Fruit fly (Drosophila melanogaster) whole organism, embryonic: ENCODE data around the gene gammaTub37C.

ENCODE experiments used
- Ada2b ChIP-seq: fragments of 200-800 bp; sonication (Bioruptor generic); IDR thresholded peaks from 2 replicates; pipeline ENCODE4 v1.3.6; 2022; ENCODE audit warnings: missing biosample characterization, missing genetic modification characterization
- Blimp-1 ChIP-seq: fragments of 200-800 bp; sonication (Bioruptor generic); optimal IDR thresholded peaks from 3 replicates; lab custom pipeline; 2018; ENCODE audit warnings: missing biosample characterization, missing genetic modification characterization, mild to moderate bottlenecking, moderate library complexity, missing genetic modification reagents
- CG11695 ChIP-seq: fragments of 200-800 bp; sonication (Bioruptor generic); IDR thresholded peaks from 3 replicates; pipeline ENCODE4 v1.3.6; 2022; ENCODE audit warnings: missing biosample characterization, missing genetic modification characterization
- CG12071 ChIP-seq: fragments of 200-800 bp; sonication (Bioruptor generic); optimal IDR thresholded peaks from 3 replicates; lab custom pipeline; 2018; ENCODE audit warnings: missing biosample characterization, mild to moderate bottlenecking, missing genetic modification characterization
- CG12219 ChIP-seq: fragments of 200-800 bp; sonication (Bioruptor generic); optimal IDR thresholded peaks from 3 replicates; lab custom pipeline; 2018; ENCODE audit warnings: missing biosample characterization, mild to moderate bottlenecking, missing genetic modification characterization
- CG12769 ChIP-seq: fragments of 200-800 bp; sonication (Bioruptor generic); optimal IDR thresholded peaks from 2 replicates; lab custom pipeline; 2019; ENCODE audit warnings: missing biosample characterization, mild to moderate bottlenecking, missing genetic modification characterization, moderate library complexity
- CG13424 ChIP-seq: fragments of 200-800 bp; sonication (Bioruptor generic); optimal IDR thresholded peaks from 2 replicates; lab custom pipeline; 2019; ENCODE audit warnings: missing biosample characterization, mild to moderate bottlenecking, missing genetic modification characterization, moderate library complexity
- CG13775 ChIP-seq: fragments of 200-800 bp; sonication (Bioruptor generic); optimal IDR thresholded peaks from 3 replicates; lab custom pipeline; 2017; ENCODE audit warnings: missing biosample characterization, mild to moderate bottlenecking, missing genetic modification characterization
- CG15601 ChIP-seq: fragments of 200-800 bp; sonication (Bioruptor generic); optimal IDR thresholded peaks from 3 replicates; lab custom pipeline; 2019; ENCODE audit warnings: missing biosample characterization, mild to moderate bottlenecking, missing genetic modification characterization, moderate library complexity
- CG1647 ChIP-seq: fragments of 200-800 bp; sonication (Bioruptor generic); optimal IDR thresholded peaks from 3 replicates; lab custom pipeline; 2016; ENCODE audit warnings: missing biosample characterization, missing genetic modification characterization
- CG16779 ChIP-seq: fragments of 200-800 bp; sonication (Bioruptor generic); IDR thresholded peaks from 2 replicates; pipeline ENCODE4 v1.3.6; 2022; ENCODE audit warnings: missing biosample characterization, missing genetic modification characterization
- CG2129 ChIP-seq: fragments of 200-800 bp; sonication (Bioruptor generic); IDR thresholded peaks from 2 replicates; pipeline ENCODE4 v1.3.6; 2022; ENCODE audit warnings: missing biosample characterization, missing genetic modification characterization; ENCODE audit not compliant: partially characterized antibody
- CG2199 ChIP-seq: fragments of 200-800 bp; sonication (Bioruptor generic); IDR thresholded peaks from 3 replicates; pipeline ENCODE4 v1.3.6; 2022; ENCODE audit warnings: missing biosample characterization, missing genetic modification characterization
- CG2678 ChIP-seq: fragments of 200-800 bp; sonication (Bioruptor generic); optimal IDR thresholded peaks from 3 replicates; lab custom pipeline; 2019; ENCODE audit warnings: missing biosample characterization, mild to moderate bottlenecking, missing genetic modification characterization, moderate library complexity
- CG2712 ChIP-seq: fragments of 200-800 bp; optimal IDR thresholded peaks from 3 replicates; lab custom pipeline; 2019; ENCODE audit warnings: missing biosample characterization, mild to moderate bottlenecking, missing genetic modification characterization, moderate library complexity
- CG31365 ChIP-seq: fragments of 200-800 bp; sonication (Bioruptor generic); optimal IDR thresholded peaks from 2 replicates; lab custom pipeline; 2018; ENCODE audit warnings: missing biosample characterization, mild to moderate bottlenecking, missing genetic modification characterization
- CG3163 ChIP-seq: fragments of 200-800 bp; sonication (Bioruptor generic); optimal IDR thresholded peaks from 3 replicates; lab custom pipeline; 2016; ENCODE audit warnings: missing biosample characterization, missing genetic modification characterization
- CG3847 ChIP-seq: fragments of 200-800 bp; sonication (Bioruptor generic); IDR thresholded peaks from 2 replicates; pipeline ENCODE4 v1.3.6; 2022; ENCODE audit warnings: missing biosample characterization, missing genetic modification characterization
- CG4328 ChIP-seq: fragments of 200-800 bp; sonication (Bioruptor generic); optimal IDR thresholded peaks from 3 replicates; lab custom pipeline; 2017; ENCODE audit warnings: missing biosample characterization, missing genetic modification reagents, missing genetic modification characterization
- CG6683 ChIP-seq: fragments of 200-800 bp; sonication (Bioruptor generic); optimal IDR thresholded peaks from 2 replicates; lab custom pipeline; 2017; ENCODE audit warnings: missing biosample characterization, mild to moderate bottlenecking, missing genetic modification characterization, missing genetic modification reagents
- CG7556 ChIP-seq: fragments of 200-800 bp; sonication (Bioruptor generic); optimal IDR thresholded peaks from 2 replicates; lab custom pipeline; 2017; ENCODE audit warnings: missing biosample characterization, mild to moderate bottlenecking, missing genetic modification characterization
- CG7786 ChIP-seq: fragments of 200-800 bp; sonication (Bioruptor generic); optimal IDR thresholded peaks from 2 replicates; lab custom pipeline; 2016; ENCODE audit warnings: missing biosample characterization, missing genetic modification characterization
- CG9609 ChIP-seq: fragments of 200-800 bp; sonication (Bioruptor generic); optimal IDR thresholded peaks from 3 replicates; lab custom pipeline; 2016; ENCODE audit warnings: missing biosample characterization, missing genetic modification characterization
- CG9727 ChIP-seq: fragments of 200-800 bp; sonication (Bioruptor generic); optimal IDR thresholded peaks from 3 replicates; lab custom pipeline; 2017; ENCODE audit warnings: missing biosample characterization, mild to moderate bottlenecking, missing genetic modification characterization
- CoRest ChIP-seq: fragments of 200-800 bp; sonication (Bioruptor generic); optimal IDR thresholded peaks from 3 replicates; lab custom pipeline; 2018; ENCODE audit warnings: missing biosample characterization, mild to moderate bottlenecking, missing genetic modification characterization, moderate library complexity
- Doc3 ChIP-seq: fragments of 200-800 bp; sonication (Bioruptor generic); IDR thresholded peaks from 3 replicates; pipeline ENCODE4 v1.3.6; 2022; ENCODE audit warnings: missing biosample characterization, missing genetic modification characterization; ENCODE audit not compliant: partially characterized antibody
- Drgx ChIP-seq: fragments of 200-800 bp; sonication (Bioruptor generic); IDR thresholded peaks from 2 replicates; pipeline ENCODE4 v1.3.6; 2022; ENCODE audit warnings: missing biosample characterization, missing genetic modification characterization
- Eip74EF ChIP-seq, 2 experiments: fragments of 200-800 bp in 1 of 2; fragments of >200 bp in 1 of 2; sonication (Bioruptor generic) in 1 of 2; optimal IDR thresholded peaks; 2 replicates each; lab custom pipeline; 2017 to 2019; ENCODE audit warnings: missing biosample characterization in 2 of 2, missing genetic modification characterization in 2 of 2, mild to moderate bottlenecking in 1 of 2, moderate library complexity in 1 of 2
- Ets65A ChIP-seq: fragments of 200-800 bp; sonication (Bioruptor generic); peaks from one replicate; lab custom pipeline; 2016; ENCODE audit warnings: missing biosample characterization, missing genetic modification characterization
- HmgZ ChIP-seq: fragments of 200-800 bp; sonication (Bioruptor generic); optimal IDR thresholded peaks from 2 replicates; lab custom pipeline; 2018; ENCODE audit warnings: missing biosample characterization, mild to moderate bottlenecking, missing genetic modification characterization
- Hmr ChIP-seq: fragments of 200-800 bp; sonication (Bioruptor generic); optimal IDR thresholded peaks from 3 replicates; lab custom pipeline; 2017; ENCODE audit warnings: mild to moderate bottlenecking, missing biosample characterization, missing genetic modification reagents, missing genetic modification characterization
- Hr39 ChIP-seq: fragments of >200 bp; optimal IDR thresholded peaks from 2 replicates; lab custom pipeline; 2017
- Hsf ChIP-seq: fragments of 200-800 bp; sonication (Bioruptor generic); optimal IDR thresholded peaks from 3 replicates; lab custom pipeline; 2016; ENCODE audit warnings: missing biosample characterization, missing genetic modification characterization
- Lpt ChIP-seq: fragments of >200 bp; optimal IDR thresholded peaks from 2 replicates; lab custom pipeline; 2018; ENCODE audit warnings: missing biosample characterization, missing genetic modification characterization
- Meics ChIP-seq: fragments of 200-800 bp; sonication (Bioruptor generic); optimal IDR thresholded peaks from 2 replicates; lab custom pipeline; 2017; ENCODE audit warnings: missing biosample characterization, mild to moderate bottlenecking, missing genetic modification characterization
- Pdp1 ChIP-seq, 2 experiments: fragments of 200-800 bp; sonication (Bioruptor generic); optimal IDR thresholded peaks; 3 replicates each; lab custom pipeline; 2016; ENCODE audit warnings: missing biosample characterization in 2 of 2, missing genetic modification characterization in 2 of 2, mild to moderate bottlenecking in 1 of 2, moderate library complexity in 1 of 2
- caup ChIP-seq: fragments of 200-800 bp; sonication (Bioruptor generic); optimal IDR thresholded peaks from 3 replicates; lab custom pipeline; 2017; ENCODE audit warnings: missing biosample characterization, mild to moderate bottlenecking, missing genetic modification characterization, moderate library complexity; ENCODE audit not compliant: severe bottlenecking
- cwo ChIP-seq: fragments of 200-800 bp; sonication (Bioruptor generic); optimal IDR thresholded peaks from 3 replicates; lab custom pipeline; 2017; ENCODE audit warnings: missing biosample characterization, missing genetic modification characterization, mild to moderate bottlenecking, moderate library complexity, missing genetic modification reagents
- esg ChIP-seq: fragments of 200-800 bp; sonication (Bioruptor generic); conservative IDR thresholded peaks from 2 replicates; pipeline ENCODE4 v1.3.6; 2022; ENCODE audit warnings: missing biosample characterization, missing genetic modification characterization
- eve ChIP-seq, 2 experiments: fragments of >200 bp; optimal IDR thresholded peaks; 2 replicates each; lab custom pipeline; 2017; ENCODE audit warnings: missing biosample characterization in 2 of 2, missing genetic modification characterization in 2 of 2
- gcm2 ChIP-seq: fragments of 200-800 bp; sonication (Bioruptor generic); optimal IDR thresholded peaks from 2 replicates; lab custom pipeline; 2016; ENCODE audit warnings: missing biosample characterization, missing genetic modification characterization
- gsb ChIP-seq: fragments of 200-800 bp; sonication (Bioruptor generic); IDR thresholded peaks from 2 replicates; pipeline ENCODE4 v1.3.6; 2022; ENCODE audit warnings: missing biosample characterization, missing genetic modification characterization
- lmd ChIP-seq: fragments of 200-800 bp; sonication (Bioruptor generic); IDR thresholded peaks from 2 replicates; pipeline ENCODE4 v1.3.6; 2022; ENCODE audit warnings: missing biosample characterization, missing genetic modification characterization
- luna ChIP-seq: fragments of 200-800 bp; sonication (Bioruptor generic); optimal IDR thresholded peaks from 2 replicates; lab custom pipeline; 2016; ENCODE audit warnings: missing biosample characterization, missing genetic modification characterization
- onecut ChIP-seq: fragments of 200-800 bp; sonication (Bioruptor generic); IDR thresholded peaks from 2 replicates; pipeline ENCODE4 v1.3.6; 2022; ENCODE audit warnings: missing biosample characterization, missing genetic modification characterization
- org-1 ChIP-seq: fragments of 200-800 bp; sonication (Bioruptor generic); optimal IDR thresholded peaks from 2 replicates; lab custom pipeline; 2017; ENCODE audit warnings: missing biosample characterization, missing genetic modification characterization
- pzg ChIP-seq: fragments of 200-800 bp; sonication (Bioruptor generic); optimal IDR thresholded peaks from 3 replicates; lab custom pipeline; 2018; ENCODE audit warnings: missing biosample characterization, mild to moderate bottlenecking, missing genetic modification characterization, moderate library complexity
- rib ChIP-seq: fragments of 200-800 bp; sonication (Bioruptor generic); IDR thresholded peaks from 2 replicates; pipeline ENCODE4 v1.3.6; 2022; ENCODE audit warnings: missing biosample characterization, missing genetic modification characterization
- sisA ChIP-seq: fragments of 200-800 bp; sonication (Bioruptor generic); IDR thresholded peaks from 2 replicates; pipeline ENCODE4 v1.3.6; 2022; ENCODE audit warnings: missing biosample characterization, missing genetic modification characterization
- vvl ChIP-seq: fragments of 200-800 bp; sonication (Bioruptor generic); IDR thresholded peaks from 2 replicates; pipeline ENCODE4 v1.3.6; 2022; ENCODE audit warnings: missing biosample characterization, missing genetic modification characterization
- zf30C ChIP-seq: fragments of 200-800 bp; sonication (Bioruptor generic); optimal IDR thresholded peaks from 3 replicates; lab custom pipeline; 2018; ENCODE audit warnings: missing biosample characterization, mild to moderate bottlenecking, missing genetic modification characterization

Gene gammaTub37C

dm6 chr2L:19140984-19141262 lies 44.6 kb downstream of the gammaTub37C start (continued):
- TF ChIP-seq CG1647 (peak; percentile 7), Pdp1 (GFP tag; optimal IDR thresholded peaks at IDR 0.05; lab: Kevin White, UChicago) (peak in 1 of 2 experiments; percentile 39), CG15601 (tag; lab: Kevin White, UChicago) (no peak), lmd (peak; percentile 68; the same call in 1 of the 2 replicates), org-1 (peak; percentile 4), CG11695 (GFP tag; lab: Robert Waterston, UW) (no peak), onecut (GFP tag; lab: Robert Waterston, UW) (no peak), vvl (peak; percentile 24; the same call in 1 of the 2 replicates), rib (GFP tag; lab: Robert Waterston, UW) (0 out of 2 replicates have a peak, but pooled peaks have one; percentile 27), CG3163 (GFP tag; lab: Kevin White, UChicago) (peak; percentile 21), esg (GFP tag; lab: Robert Waterston, UW) (peak; percentile 27; the same call in 1 of the 2 replicates), CG12769 (tag; lab: Kevin White, UChicago) (peak; percentile 71), Hr39 (lab: Kevin White, UChicago) (no peak), CG9609 (peak; percentile 5), zf30C (GFP tag; lab: Kevin White, UChicago) (no peak), Eip74EF (GFP tag; optimal IDR thresholded peaks at IDR 0.05; lab: Kevin White, UChicago) (peak in 1 of 2 experiments; percentile 19), CG7556 (GFP tag; lab: Kevin White, UChicago) (peak; percentile 30), CG7786 (GFP tag; lab: Kevin White, UChicago) (peak; percentile 10), eve (GFP tag; optimal IDR thresholded peaks at IDR 0.05; lab: Kevin White, UChicago) (peak in 1 of 2 experiments; percentile 47), cwo (peak; percentile 13), CG12219 (peak; percentile 2), Blimp-1 (no peak), CG6683 (GFP tag; lab: Kevin White, UChicago) (peak; percentile 12), Doc3 (GFP tag; lab: Robert Waterston, UW) (no peak), CG2678 (tag; lab: Kevin White, UChicago) (peak; percentile 55), CG2129 (no peak), gcm2 (GFP tag; lab: Kevin White, UChicago) (no peak), CG3847 (peak; percentile 26; the same call in 1 of the 2 replicates), Lpt (GFP tag; lab: Kevin White, UChicago) (no peak), CG16779 (0 out of 2 replicates have a peak, but pooled peaks have one; percentile 4), caup (GFP tag; lab: Kevin White, UChicago) (peak; percentile 56), pzg (GFP tag; lab: Kevin White, UChicago) (no peak), Drgx (GFP tag; lab: Robert Waterston, UW) (peak; percentile 30; the same call in 1 of the 2 replicates), Ada2b (GFP tag; lab: Robert Waterston, UW) (0 out of 2 replicates have a peak, but pooled peaks have one; percentile 29), CG2199 (GFP tag; lab: Robert Waterston, UW) (no peak), CG12071 (GFP tag; lab: Kevin White, UChicago) (no peak), Hsf (peak; percentile 44), HmgZ (peak; percentile 9), CG13424 (tag; lab: Kevin White, UChicago) (peak; percentile 21), CoRest (tag; lab: Kevin White, UChicago) (no peak), Meics (GFP tag; lab: Kevin White, UChicago) (peak; percentile 56), Ets65A (GFP tag; lab: Kevin White, UChicago) (peak; percentile 63), CG9727 (GFP tag; lab: Kevin White, UChicago) (peak; percentile 49), gsb (GFP tag; lab: Robert Waterston, UW) (0 out of 2 replicates have a peak, but pooled peaks have one; percentile 41), CG2712 (tag; lab: Kevin White, UChicago) (peak; percentile 27), CG4328 (GFP tag; lab: Kevin White, UChicago) (no peak), CG31365 (tag; lab: Kevin White, UChicago) (no peak), luna (GFP tag; lab: Kevin White, UChicago) (no peak), CG13775 (peak; percentile 3), sisA (no peak), Hmr (peak; percentile 52)
